Worm (Caenorhabditis elegans): ENCODE results near the gene ani-2.

DNA sequence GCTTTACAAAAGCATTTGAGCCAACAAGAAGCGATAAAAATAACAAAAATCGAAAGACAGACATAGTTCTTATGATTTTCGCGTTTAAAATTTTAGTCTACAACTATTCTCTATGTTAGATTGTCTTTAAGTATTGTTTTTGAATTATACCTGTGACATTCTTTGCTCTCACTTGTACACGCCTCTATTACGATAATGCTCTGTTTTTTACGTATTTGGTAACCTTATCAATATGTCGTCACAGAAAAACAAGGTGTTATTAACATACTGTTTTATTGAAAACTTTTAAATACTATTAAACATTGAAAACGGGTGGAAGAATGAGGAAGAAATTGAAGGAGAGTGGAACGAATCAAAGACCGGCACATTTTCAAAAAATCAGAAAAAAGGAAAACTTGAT is 42.1 kb upstream of the ani-2 start, which contains the start of gene spp-11:
- TF ChIP-seq scrt-1 (GFP tag; IDR thresholded peaks at IDR 0.05) (no peak), ceh-36 (tag; optimal IDR thresholded peaks at IDR 0.05) (no peak), ama-1 (optimal IDR thresholded peaks at IDR 0.05) (no peak), aly-1 (tag; optimal IDR thresholded peaks at IDR 0.05) (no peak), tra-4 (tag; optimal IDR thresholded peaks at IDR 0.05) (no peak), tbx-37 (GFP tag; conservative IDR thresholded peaks at IDR 0.05) (no peak)

Data from whole organism, early embryonic.